Worm (Caenorhabditis elegans): ENCODE measurements around the gene C43F9.5.
A peak's percentile ranks its signal among the peaks of the same experiment; 100 is the strongest.

C43F9.5 gene

ce11 chrIV:10576624-10577023 is 13.9 kb downstream of the C43F9.5 start:
- TF ChIP-seq swsn-7 (tag; optimal IDR thresholded peaks at IDR 0.05): no peak
- TF ChIP-seq C04F5.9 (tag; optimal IDR thresholded peaks at IDR 0.05): no peak
- peak; percentile 16 for TF ChIP-seq nhr-85 (tag)
- TF ChIP-seq nhr-20 (tag; optimal IDR thresholded peaks at IDR 0.05): no peak
- TF ChIP-seq blmp-1 (tag; optimal IDR thresholded peaks at IDR 0.05): peak; percentile 54
- TF ChIP-seq tbx-2 (tag; optimal IDR thresholded peaks at IDR 0.05): no peak
- no peak for TF ChIP-seq unc-30 (tag; optimal IDR thresholded peaks at IDR 0.05)
- no peak for TF ChIP-seq unc-130 (tag; optimal IDR thresholded peaks at IDR 0.05)
- TF ChIP-seq mep-1 (tag; optimal IDR thresholded peaks at IDR 0.05): peak; percentile 14
- TF ChIP-seq lin-15B (tag; optimal IDR thresholded peaks at IDR 0.05): no peak
- TF ChIP-seq nhr-47 (tag; optimal IDR thresholded peaks at IDR 0.05): no peak
- TF ChIP-seq unc-86 (tag; optimal IDR thresholded peaks at IDR 0.05): no peak
- TF ChIP-seq C34B4.2 (tag; optimal IDR thresholded peaks at IDR 0.05): no peak
- no peak for TF ChIP-seq ztf-4 (tag; optimal IDR thresholded peaks at IDR 0.05)
- TF ChIP-seq ceh-88 (GFP tag; IDR thresholded peaks at IDR 0.05): no peak
- no peak for TF ChIP-seq fkh-4 (tag; optimal IDR thresholded peaks at IDR 0.05; ENCODE audit: borderline replicate concordance)
- TF ChIP-seq aly-2 (tag; optimal IDR thresholded peaks at IDR 0.05): no peak
- TF ChIP-seq alr-1 (tag; optimal IDR thresholded peaks at IDR 0.05; ENCODE audit: borderline replicate concordance): no peak
- peak; percentile 60 for TF ChIP-seq lin-14 (GFP tag; optimal IDR thresholded peaks at IDR 0.05)
- TF ChIP-seq hpl-2 (GFP tag; optimal IDR thresholded peaks at IDR 0.05): no peak
- no peak for TF ChIP-seq nhr-28 (tag; optimal IDR thresholded peaks at IDR 0.05)
- no peak for TF ChIP-seq nhr-77 (tag; optimal IDR thresholded peaks at IDR 0.05)
- TF ChIP-seq vab-15 (tag; optimal IDR thresholded peaks at IDR 0.05): no peak
- no peak for TF ChIP-seq ceh-63 (GFP tag; optimal IDR thresholded peaks at IDR 0.05)
- no peak for TF ChIP-seq zip-4 (GFP tag; optimal IDR thresholded peaks at IDR 0.05)
- TF ChIP-seq rnt-1 (tag; optimal IDR thresholded peaks at IDR 0.05): no peak
- TF ChIP-seq jun-1 (tag; optimal IDR thresholded peaks at IDR 0.05): no peak
- TF ChIP-seq nhr-84 (tag; optimal IDR thresholded peaks at IDR 0.05): no peak
- no peak for TF ChIP-seq fkh-10 (GFP tag; optimal IDR thresholded peaks at IDR 0.05)
- TF ChIP-seq skn-1 (tag; optimal IDR thresholded peaks at IDR 0.05): no peak
- no peak for TF ChIP-seq elt-2 (tag; optimal IDR thresholded peaks at IDR 0.05)
- no peak for TF ChIP-seq nhr-11 (tag; optimal IDR thresholded peaks at IDR 0.05)
- TF ChIP-seq ceh-82 (tag; optimal IDR thresholded peaks at IDR 0.05): no peak
- no peak for TF ChIP-seq elt-3 (tag; optimal IDR thresholded peaks at IDR 0.05)

ce11 chrIV:10576050-10576449 is 14.5 kb downstream of the C43F9.5 start, which contains the start of gene efn-2:
Gene efn-2 (plus strand): TSS chrIV:10576350.
- no peak for TF ChIP-seq lin-13 (GFP tag; optimal IDR thresholded peaks at IDR 0.05)
- no peak for TF ChIP-seq snu-23 (GFP tag; optimal IDR thresholded peaks at IDR 0.05)
- TF ChIP-seq nhr-11 (tag; optimal IDR thresholded peaks at IDR 0.05): no peak
- TF ChIP-seq blmp-1 (tag; optimal IDR thresholded peaks at IDR 0.05): peak; percentile 45
- no peak for TF ChIP-seq ces-1 (GFP tag; optimal IDR thresholded peaks at IDR 0.05)

ce11 chrIV:10574471-10574870 is 16.1 kb downstream of the C43F9.5 start:
- peak; percentile 46 for TF ChIP-seq dsc-1 (tag; optimal IDR thresholded peaks at IDR 0.05)
- TF ChIP-seq lin-14 (GFP tag; optimal IDR thresholded peaks at IDR 0.05): peak; percentile 52
- TF ChIP-seq mdl-1 (tag; optimal IDR thresholded peaks at IDR 0.05): no peak

ce11 chrIV:10573471-10573870 is 17.1 kb downstream of the C43F9.5 start:
- TF ChIP-seq grh-1 (GFP tag; IDR thresholded peaks at IDR 0.05) (no peak), lin-14 (GFP tag; optimal IDR thresholded peaks at IDR 0.05) (peak; percentile 42)
